Fruit fly (Drosophila melanogaster) whole organism: Measurements from ENCODE around the gene CG11350.

Source experiments
- CG8478 ChIP-seq: fragments of >200 bp; optimal IDR thresholded peaks from 2 replicates; lab custom pipeline; 2018; ENCODE audit warnings: inconsistent platforms
- Dll ChIP-seq: fragments of >200 bp; optimal IDR thresholded peaks from 2 replicates; lab custom pipeline; 2017
- EcR ChIP-seq, 2 experiments: fragments of >200 bp; optimal IDR thresholded peaks; 2 replicates each; lab custom pipeline; 2017; ENCODE audit warnings: missing biosample characterization in 2 of 2, missing genetic modification characterization in 2 of 2, missing genetic modification reagents in 2 of 2
- psq ChIP-seq: fragments of >200 bp; optimal IDR thresholded peaks from 2 replicates; lab custom pipeline; 2017

DNA sequence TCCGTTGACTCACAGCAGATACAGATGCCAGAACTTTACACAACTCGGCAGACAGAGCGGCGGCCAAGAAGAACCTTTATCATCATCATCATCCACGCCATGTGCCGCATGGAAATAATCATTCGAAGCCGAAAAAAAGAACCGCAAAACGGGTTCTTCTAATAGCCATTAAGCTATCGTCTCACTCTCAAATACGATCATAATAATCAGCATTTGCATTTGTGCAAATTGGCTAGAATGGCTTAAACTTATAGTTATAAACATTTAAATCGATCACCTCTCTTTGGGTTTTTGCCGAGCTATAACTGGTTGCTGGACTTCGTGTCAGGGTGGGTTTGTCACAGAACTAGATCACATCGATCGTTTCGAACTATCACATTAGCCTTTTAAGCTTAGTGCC, 40.4 kb upstream of the CG11350 start:
- no peak for TF ChIP-seq EcR (GFP tag; optimal IDR thresholded peaks at IDR 0.05; lab: Kevin White, UChicago)
- TF ChIP-seq psq (lab: Kevin White, UChicago): no peak
- TF ChIP-seq CG8478 (lab: Kevin White, UChicago): no peak
- no peak for TF ChIP-seq Dll (lab: Kevin White, UChicago)
